Worm (Caenorhabditis elegans) whole organism, L4 larva: Measurements from ENCODE around the gene H14A12.5.
A peak's percentile ranks its signal among the peaks of the same experiment; 100 is the strongest.

Experiments
- D1046.2 ChIP-seq: fragments of 200-800 bp; sonication (Bioruptor generic); IDR thresholded peaks from 2 replicates; pipeline ENCODE4 v1.3.6; 2022; ENCODE audit warnings: missing genetic modification characterization, missing compliant biosample characterization
- F44E2.7 ChIP-seq: fragments of 200-800 bp; sonication (Bioruptor generic); IDR thresholded peaks from 2 replicates; pipeline ENCODE4 v2.1.2; 2022; ENCODE audit warnings: missing genetic modification characterization, missing compliant biosample characterization
- R02D3.7 ChIP-seq: fragments of 150-350 bp; sonication (generic microtip); optimal IDR thresholded peaks from 3 replicates; lab custom pipeline; 2014; ENCODE audit warnings: missing biosample characterization, missing genetic modification characterization
- T20F7.1 ChIP-seq: fragments of 200-800 bp; sonication (Bioruptor generic); optimal IDR thresholded peaks from 2 replicates; lab custom pipeline; 2018; ENCODE audit warnings: mild to moderate bottlenecking, missing genetic modification characterization, missing compliant biosample characterization
- Y48G9A.11 ChIP-seq: fragments of 200-800 bp; sonication (Bioruptor generic); IDR thresholded peaks from 2 replicates; pipeline ENCODE4 v1.3.6; 2022; ENCODE audit warnings: missing genetic modification reagents, missing genetic modification characterization, missing compliant biosample characterization
- Y5F2A.4 ChIP-seq: fragments of 200-800 bp; sonication (Bioruptor generic); optimal IDR thresholded peaks from 2 replicates; lab custom pipeline; 2018; ENCODE audit warnings: mild to moderate bottlenecking, missing genetic modification characterization, missing compliant biosample characterization
- ZK337.2 ChIP-seq: fragments of 200-800 bp; sonication (Bioruptor generic); IDR thresholded peaks from 2 replicates; pipeline ENCODE4 v1.3.6; 2022; ENCODE audit warnings: missing genetic modification reagents, missing genetic modification characterization, missing compliant biosample characterization
- ZK546.5 ChIP-seq, 2 experiments: sonication (generic microtip); optimal IDR thresholded peaks; 2 replicates each; lab custom pipeline; 2017; ENCODE audit warnings: missing biosample characterization in 2 of 2, missing genetic modification characterization in 2 of 2
- aha-1 ChIP-seq: fragments of 150-350 bp; peaks from one replicate; lab custom pipeline; 2014; ENCODE audit warnings: missing biosample characterization, missing genetic modification characterization
- aly-2 ChIP-seq: sonication (generic microtip); optimal IDR thresholded peaks from 2 replicates; lab custom pipeline; 2018; ENCODE audit warnings: missing biosample characterization, missing genetic modification characterization
- arid-1 ChIP-seq: fragments of 200-800 bp; sonication (Bioruptor generic); conservative IDR thresholded peaks from 2 replicates; pipeline ENCODE4 v1.3.6; 2022; ENCODE audit warnings: missing genetic modification reagents, missing genetic modification characterization, missing compliant biosample characterization
- attf-4 ChIP-seq: sonication (generic microtip); optimal IDR thresholded peaks from 3 replicates; lab custom pipeline; 2017; ENCODE audit warnings: missing biosample characterization, missing genetic modification characterization
- ceh-20 ChIP-seq: fragments of 200-800 bp; sonication (Bioruptor generic); IDR thresholded peaks from 2 replicates; pipeline ENCODE4 v1.3.6; 2022; ENCODE audit warnings: missing genetic modification reagents, missing genetic modification characterization, missing compliant biosample characterization
- ceh-28 ChIP-seq: fragments of 150-350 bp; optimal IDR thresholded peaks from 2 replicates; lab custom pipeline; 2014; ENCODE audit warnings: missing biosample characterization, missing genetic modification reagents, missing genetic modification characterization
- ceh-62 ChIP-seq: sonication (generic microtip); optimal IDR thresholded peaks from 2 replicates; lab custom pipeline; 2017; ENCODE audit warnings: missing biosample characterization, missing genetic modification characterization
- ceh-82 ChIP-seq: sonication (generic microtip); optimal IDR thresholded peaks from 2 replicates; lab custom pipeline; 2017; ENCODE audit warnings: missing biosample characterization, missing genetic modification characterization
- ces-1 ChIP-seq: fragments of 150-350 bp; sonication (generic microtip); optimal IDR thresholded peaks from 4 replicates; lab custom pipeline; 2014; ENCODE audit warnings: missing biosample characterization, missing genetic modification reagents, missing genetic modification characterization
- ctbp-1 ChIP-seq: fragments of 200-800 bp; sonication (Bioruptor generic); IDR thresholded peaks from 2 replicates; pipeline ENCODE4 v1.3.6; 2022; ENCODE audit warnings: missing genetic modification reagents, missing genetic modification characterization, missing compliant biosample characterization
- daf-12 ChIP-seq: fragments of 150-350 bp; optimal IDR thresholded peaks from 2 replicates; lab custom pipeline; 2014; ENCODE audit warnings: missing biosample characterization, missing genetic modification reagents, missing genetic modification characterization
- daf-8 ChIP-seq: fragments of 200-800 bp; sonication (Bioruptor generic); IDR thresholded peaks from 2 replicates; pipeline ENCODE4 v1.3.6; 2022; ENCODE audit warnings: missing genetic modification characterization, missing compliant biosample characterization
- egl-27 ChIP-seq: sonication (generic microtip); optimal IDR thresholded peaks from 3 replicates; lab custom pipeline; 2017; ENCODE audit warnings: missing biosample characterization, missing genetic modification reagents, missing genetic modification characterization
- fkh-10 ChIP-seq: fragments of 150-350 bp; optimal IDR thresholded peaks from 2 replicates; lab custom pipeline; 2014; ENCODE audit warnings: missing biosample characterization, missing genetic modification reagents, missing genetic modification characterization
- fos-1 ChIP-seq: fragments of 150-350 bp; optimal IDR thresholded peaks from 2 replicates; lab custom pipeline; 2014; ENCODE audit warnings: missing biosample characterization, missing genetic modification characterization
- hif-1 ChIP-seq, 2 experiments: sonication (generic microtip); optimal IDR thresholded peaks; 2 replicates each; lab custom pipeline; 2016 to 2017; ENCODE audit warnings: missing compliant biosample characterization in 2 of 2, missing genetic modification characterization in 2 of 2, missing genetic modification reagents in 2 of 2, missing genotype in 2 of 2, mild to moderate bottlenecking in 1 of 2
- hlh-30 ChIP-seq: sonication (generic microtip); optimal IDR thresholded peaks from 2 replicates; lab custom pipeline; 2017; ENCODE audit warnings: antibody characterized with exemption, mild to moderate bottlenecking, missing genetic modification characterization, missing compliant biosample characterization; ENCODE audit not compliant: insufficient read depth
- lin-29 ChIP-seq: fragments of 200-800 bp; sonication (Bioruptor generic); IDR thresholded peaks from 2 replicates; pipeline ENCODE4 v1.3.6; 2022; ENCODE audit warnings: missing genetic modification reagents, missing genetic modification characterization, missing compliant biosample characterization
- madf-5 ChIP-seq, 2 experiments: fragments of 200-800 bp; sonication (Bioruptor generic); IDR thresholded peaks; 2 replicates each; pipeline ENCODE4 v1.3.6; 2022; ENCODE audit warnings: missing compliant biosample characterization in 2 of 2, missing genetic modification characterization in 2 of 2
- mdt-29 ChIP-seq: fragments of 200-800 bp; sonication (Bioruptor generic); IDR thresholded peaks from 2 replicates; pipeline ENCODE4 v1.3.6; 2022; ENCODE audit warnings: missing genetic modification reagents, missing genetic modification characterization, missing compliant biosample characterization
- mep-1 ChIP-seq: fragments of 150-350 bp; sonication (generic microtip); optimal IDR thresholded peaks from 3 replicates; lab custom pipeline; 2014; ENCODE audit warnings: missing biosample characterization, missing genetic modification characterization
- mxl-3 ChIP-seq: fragments of 200-800 bp; sonication (Bioruptor generic); optimal IDR thresholded peaks from 2 replicates; lab custom pipeline; 2018; ENCODE audit warnings: mild to moderate bottlenecking, missing genetic modification characterization, missing compliant biosample characterization
- nhr-111 ChIP-seq: fragments of 200-800 bp; sonication (Bioruptor generic); optimal IDR thresholded peaks from 2 replicates; lab custom pipeline; 2018; ENCODE audit warnings: mild to moderate bottlenecking, missing genetic modification characterization, missing compliant biosample characterization
- nhr-25 ChIP-seq: sonication (generic microtip); optimal IDR thresholded peaks from 2 replicates; lab custom pipeline; 2017; ENCODE audit warnings: missing genetic modification characterization, mild to moderate bottlenecking, missing compliant biosample characterization, antibody characterized with exemption, moderate library complexity, borderline replicate concordance; ENCODE audit not compliant: insufficient read depth
- nhr-28 ChIP-seq: fragments of 150-350 bp; optimal IDR thresholded peaks from 2 replicates; lab custom pipeline; 2014; ENCODE audit warnings: missing biosample characterization, missing genetic modification characterization
- nhr-41 ChIP-seq: fragments of 200-800 bp; sonication (Bioruptor generic); IDR thresholded peaks from 2 replicates; pipeline ENCODE4 v1.3.6; 2022; ENCODE audit warnings: missing genetic modification reagents, missing genetic modification characterization, missing compliant biosample characterization
- nhr-42 ChIP-seq: fragments of 200-800 bp; sonication (Bioruptor generic); IDR thresholded peaks from 2 replicates; pipeline ENCODE4 v1.3.6; 2022; ENCODE audit warnings: missing genetic modification characterization, missing compliant biosample characterization
- nhr-6 ChIP-seq: fragments of 150-350 bp; optimal IDR thresholded peaks from 2 replicates; lab custom pipeline; 2014; ENCODE audit warnings: missing biosample characterization, missing genetic modification characterization
- nhr-76 ChIP-seq: fragments of 150-350 bp; optimal IDR thresholded peaks from 2 replicates; lab custom pipeline; 2014; ENCODE audit warnings: missing biosample characterization, missing genetic modification characterization
- pha-4 ChIP-seq, 2 experiments: fragments of 150-350 bp in 1 of 2; fragments of 200-800 bp in 1 of 2; sonication (Bioruptor generic) in 1 of 2; IDR thresholded peaks in 1 of 2; optimal IDR thresholded peaks in 1 of 2; 2 replicates each; pipeline versions ENCODE4 v1.3.6 to Lab custom; 2014 to 2022; ENCODE audit warnings: missing genetic modification characterization in 2 of 2, missing genetic modification reagents in 2 of 2, missing biosample characterization in 1 of 2, missing compliant biosample characterization in 1 of 2
- php-3 ChIP-seq: fragments of 200-800 bp; sonication (Bioruptor generic); IDR thresholded peaks from 2 replicates; pipeline ENCODE4 v1.3.6; 2022; ENCODE audit warnings: missing genetic modification reagents, missing genetic modification characterization, missing compliant biosample characterization
- pqm-1 ChIP-seq: sonication (generic microtip); optimal IDR thresholded peaks from 2 replicates; lab custom pipeline; 2017; ENCODE audit warnings: missing biosample characterization, missing genetic modification characterization
- rbr-2 ChIP-seq: sonication (generic microtip); optimal IDR thresholded peaks from 2 replicates; lab custom pipeline; 2016; ENCODE audit warnings: missing genotype, missing genetic modification characterization, missing compliant biosample characterization
- saeg-2 ChIP-seq: fragments of 200-800 bp; sonication (Bioruptor generic); IDR thresholded peaks from 2 replicates; pipeline ENCODE4 v1.3.6; 2022; ENCODE audit warnings: missing genetic modification reagents, missing genetic modification characterization, missing compliant biosample characterization
- snpc-4 ChIP-seq: fragments of 150-350 bp; optimal IDR thresholded peaks from 2 replicates; lab custom pipeline; 2014; ENCODE audit warnings: missing biosample characterization, missing genetic modification characterization
- tag-97 ChIP-seq: fragments of 200-800 bp; sonication (Bioruptor generic); IDR thresholded peaks from 2 replicates; pipeline ENCODE4 v1.3.6; 2022; ENCODE audit warnings: missing genetic modification characterization, missing compliant biosample characterization
- tra-1 ChIP-seq: fragments of 200-800 bp; sonication (Bioruptor generic); IDR thresholded peaks from 2 replicates; pipeline ENCODE4 v1.3.6; 2022; ENCODE audit warnings: missing genetic modification reagents, missing genetic modification characterization, missing compliant biosample characterization
- unc-130 ChIP-seq: sonication (generic microtip); optimal IDR thresholded peaks from 2 replicates; lab custom pipeline; 2016; ENCODE audit warnings: missing genetic modification reagents, missing genetic modification characterization, missing compliant biosample characterization
- unc-62 ChIP-seq, 3 experiments: fragments of 150-350 bp in 1 of 3; sonication (generic microtip); optimal IDR thresholded peaks in 2 of 3; peaks in 1 of 3; 1 replicate in 1 of 3; 2 replicates in 2 of 3; lab custom pipeline; 2014 to 2017; ENCODE audit warnings: missing biosample characterization in 3 of 3, missing genetic modification characterization in 3 of 3, missing genetic modification reagents in 3 of 3, missing genotype in 1 of 3
- vab-7 ChIP-seq: fragments of 200-800 bp; sonication (Bioruptor generic); IDR thresholded peaks from 2 replicates; pipeline ENCODE4 v1.3.6; 2022; ENCODE audit warnings: missing genetic modification reagents, missing genetic modification characterization, missing compliant biosample characterization
- zip-2 ChIP-seq: fragments of 150-350 bp; optimal IDR thresholded peaks from 2 replicates; lab custom pipeline; 2014; ENCODE audit warnings: missing biosample characterization, missing genetic modification characterization

Gene H14A12.5

ce11 chrIII:7478932-7479331 lies 10.1 kb upstream of the H14A12.5 start (continued):
- TF ChIP-seq pqm-1 (tag; lab: Kevin White, UChicago) = peak; percentile 86
- TF ChIP-seq ces-1 = no peak
- no peak for TF ChIP-seq unc-130
- TF ChIP-seq nhr-42 (GFP tag; lab: Robert Waterston, UW) = no peak
- TF ChIP-seq R02D3.7 = no peak
- TF ChIP-seq fkh-10 (GFP tag; lab: Kevin White, UChicago) = no peak
- no peak for TF ChIP-seq ceh-82 (tag; lab: Kevin White, UChicago)
- TF ChIP-seq nhr-25 (tag; lab: Kevin White, UChicago) = no peak
- TF ChIP-seq nhr-28 (tag; lab: Kevin White, UChicago) = peak; percentile 66
- TF ChIP-seq mep-1 (tag; lab: Kevin White, UChicago) = no peak
- no peak for TF ChIP-seq ZK546.5 (tag; optimal IDR thresholded peaks at IDR 0.05; lab: Kevin White, UChicago)
- no peak for TF ChIP-seq madf-5 (GFP tag; IDR thresholded peaks at IDR 0.05; lab: Robert Waterston, UW)
- TF ChIP-seq snpc-4 (tag; lab: Kevin White, UChicago) = no peak
- no peak for TF ChIP-seq arid-1
- no peak for TF ChIP-seq tra-1 (GFP tag; lab: Robert Waterston, UW)
- TF ChIP-seq Y5F2A.4 (GFP tag; lab: Kevin White, UChicago) = no peak
- TF ChIP-seq lin-29 (GFP tag; lab: Robert Waterston, UW) = no peak
- no peak for TF ChIP-seq mxl-3 (GFP tag; lab: Kevin White, UChicago)
- TF ChIP-seq hif-1 (tag; optimal IDR thresholded peaks at IDR 0.05; lab: Kevin White, UChicago) = no peak
- TF ChIP-seq aha-1 = peak; percentile 14
- no peak for TF ChIP-seq nhr-6 (tag; lab: Kevin White, UChicago)
- TF ChIP-seq egl-27 = no peak
- TF ChIP-seq, all 104 proteins: peak for 13

DNA sequence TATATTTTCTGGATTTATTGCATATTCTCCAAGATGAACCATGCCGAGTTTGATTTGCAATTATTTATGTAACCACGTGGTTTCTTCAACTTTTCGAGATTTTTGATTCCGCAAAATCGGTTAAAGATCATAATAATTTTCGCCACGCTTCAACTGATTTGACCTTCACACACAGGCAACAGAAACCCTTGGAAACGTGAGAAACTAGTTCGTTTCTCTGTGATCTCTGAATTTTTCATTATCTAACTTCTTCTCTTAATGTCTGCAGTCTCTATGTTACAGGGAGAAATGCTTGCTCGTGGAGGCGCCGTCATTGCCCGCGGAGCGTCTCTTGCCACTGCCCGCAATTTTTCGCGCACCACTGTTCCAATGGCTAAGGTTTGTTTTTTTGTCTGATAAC lies 3.5 kb downstream of the H14A12.5 start, which contains the start of gene fum-1:
TSS of gene fum-1 (plus strand) at position 259 of the 400 bp plus-strand sequence.
- TF ChIP-seq ceh-62 (tag; lab: Kevin White, UChicago) = no peak
- no peak for TF ChIP-seq nhr-111 (GFP tag; lab: Kevin White, UChicago)
- TF ChIP-seq saeg-2 (GFP tag; lab: Robert Waterston, UW) = no peak
- no peak for TF ChIP-seq F44E2.7 (GFP tag; lab: Robert Waterston, UW)
- TF ChIP-seq pha-4 (GFP tag; IDR thresholded peaks at IDR 0.05; lab: Robert Waterston, UW) = no peak
- no peak for TF ChIP-seq pha-4 (tag; optimal IDR thresholded peaks at IDR 0.05; lab: Kevin White, UChicago)
- TF ChIP-seq ctbp-1 (GFP tag; lab: Robert Waterston, UW) = no peak
- TF ChIP-seq Y48G9A.11 (GFP tag; lab: Robert Waterston, UW) = no peak
- no peak for TF ChIP-seq nhr-42 (GFP tag; lab: Robert Waterston, UW)
- peak; percentile 33 for TF ChIP-seq rbr-2 (tag; lab: Kevin White, UChicago)
- peak; percentile 69 for TF ChIP-seq hlh-30 (tag; lab: Kevin White, UChicago)
- no peak for TF ChIP-seq nhr-41
- peak; percentile 97 for TF ChIP-seq aha-1
- TF ChIP-seq T20F7.1 (GFP tag; lab: Kevin White, UChicago) = peak; percentile 10
- peak; percentile 54 for TF ChIP-seq nhr-28 (tag; lab: Kevin White, UChicago)
- TF ChIP-seq php-3 (GFP tag; lab: Robert Waterston, UW) = no peak
- no peak for TF ChIP-seq ceh-20 (GFP tag; lab: Robert Waterston, UW)
- no peak for TF ChIP-seq vab-7 (GFP tag; lab: Robert Waterston, UW)
- no peak for TF ChIP-seq aly-2 (tag; lab: Kevin White, UChicago)
- TF ChIP-seq zip-2 (tag; lab: Kevin White, UChicago) = no peak
- TF ChIP-seq daf-12 (tag; lab: Kevin White, UChicago) = no peak
- TF ChIP-seq ceh-28 (tag; lab: Kevin White, UChicago) = no peak
- no peak for TF ChIP-seq daf-8
- TF ChIP-seq D1046.2 (GFP tag; lab: Robert Waterston, UW) = no peak
- TF ChIP-seq fos-1 (tag; lab: Kevin White, UChicago) = no peak
- TF ChIP-seq egl-27 = no peak
- TF ChIP-seq nhr-76 = no peak
- TF ChIP-seq ZK337.2 (GFP tag; lab: Robert Waterston, UW) = no peak
- TF ChIP-seq unc-62 (GFP tag; optimal IDR thresholded peaks at IDR 0.05 in 1 of 2; lab: Kevin White, UChicago) = no peak
- no peak for TF ChIP-seq unc-62 (tag; optimal IDR thresholded peaks at IDR 0.05; lab: Kevin White, UChicago)
- TF ChIP-seq nhr-25 (tag; lab: Kevin White, UChicago) = peak; percentile 69
- no peak for TF ChIP-seq ZK546.5 (tag; optimal IDR thresholded peaks at IDR 0.05; lab: Kevin White, UChicago)
- TF ChIP-seq mep-1 (tag; lab: Kevin White, UChicago) = peak; percentile 62
- TF ChIP-seq mdt-29 (GFP tag; lab: Robert Waterston, UW) = 0 out of 2 replicates have a peak, but pooled peaks have one; percentile 19
- TF ChIP-seq attf-4 (tag; lab: Kevin White, UChicago) = no peak
- TF ChIP-seq tag-97 = no peak
- TF ChIP-seq tra-1 (GFP tag; lab: Robert Waterston, UW) = no peak
